Fruit fly (Drosophila melanogaster) whole organism, pupa: ENCODE measurements around the gene dpr9.

Experiments used
- CG10348 ChIP-seq: fragments of 200-800 bp; sonication (Bioruptor generic); IDR thresholded peaks from 2 replicates; pipeline ENCODE4 v1.3.6; 2022; ENCODE audit warnings: missing biosample characterization, missing genetic modification characterization
- CG12605 ChIP-seq: fragments of 200-800 bp; sonication (Bioruptor generic); IDR thresholded peaks from 2 replicates; pipeline ENCODE4 v1.3.6; 2022; ENCODE audit warnings: missing biosample characterization, missing genetic modification characterization
- CG13204 ChIP-seq: fragments of 200-800 bp; sonication (Bioruptor generic); optimal IDR thresholded peaks from 2 replicates; lab custom pipeline; 2018; ENCODE audit warnings: missing biosample characterization, mild to moderate bottlenecking, missing genetic modification characterization, moderate library complexity
- CG14655 ChIP-seq: fragments of 200-800 bp; sonication (Bioruptor generic); optimal IDR thresholded peaks from 3 replicates; lab custom pipeline; 2017; ENCODE audit warnings: mild to moderate bottlenecking, missing biosample characterization, missing genetic modification reagents, missing genetic modification characterization
- CG15710 ChIP-seq: fragments of 200-800 bp; sonication (Bioruptor generic); optimal IDR thresholded peaks from 2 replicates; lab custom pipeline; 2018; ENCODE audit warnings: missing biosample characterization, mild to moderate bottlenecking, missing genetic modification characterization, moderate library complexity
- CG17806 ChIP-seq: fragments of 200-800 bp; sonication (Bioruptor generic); optimal IDR thresholded peaks from 2 replicates; lab custom pipeline; 2018; ENCODE audit warnings: missing biosample characterization, mild to moderate bottlenecking, missing genetic modification characterization, moderate library complexity
- CG32121 ChIP-seq: fragments of 200-800 bp; sonication (Bioruptor generic); IDR thresholded peaks from 2 replicates; pipeline ENCODE4 v1.3.6; 2022; ENCODE audit warnings: missing biosample characterization, missing genetic modification characterization
- CG34367 ChIP-seq: fragments of 200-800 bp; sonication (Bioruptor generic); optimal IDR thresholded peaks from 2 replicates; lab custom pipeline; 2018; ENCODE audit warnings: missing biosample characterization, mild to moderate bottlenecking, missing genetic modification characterization
- CG4496 ChIP-seq: fragments of 200-800 bp; sonication (Bioruptor generic); IDR thresholded peaks from 3 replicates; pipeline ENCODE4 v1.3.6; 2022; ENCODE audit warnings: missing biosample characterization, missing genetic modification characterization
- CG8159 ChIP-seq: fragments of 200-800 bp; sonication (Bioruptor generic); optimal IDR thresholded peaks from 3 replicates; lab custom pipeline; 2018; ENCODE audit warnings: missing biosample characterization, mild to moderate bottlenecking, missing genetic modification characterization, moderate library complexity
- CG8301 ChIP-seq: fragments of 200-800 bp; sonication (Bioruptor generic); optimal IDR thresholded peaks from 2 replicates; lab custom pipeline; 2018; ENCODE audit warnings: missing biosample characterization, mild to moderate bottlenecking, missing genetic modification characterization
- CG9948 ChIP-seq: fragments of 200-800 bp; sonication (Bioruptor generic); optimal IDR thresholded peaks from 2 replicates; lab custom pipeline; 2018; ENCODE audit warnings: missing biosample characterization, mild to moderate bottlenecking, missing genetic modification characterization, moderate library complexity
- D1 ChIP-seq: fragments of 200-800 bp; sonication (Bioruptor generic); optimal IDR thresholded peaks from 2 replicates; lab custom pipeline; 2018; ENCODE audit warnings: missing biosample characterization, mild to moderate bottlenecking, missing genetic modification characterization, moderate library complexity
- EcR ChIP-seq: fragments of 200-800 bp; sonication (Bioruptor generic); optimal IDR thresholded peaks from 3 replicates; lab custom pipeline; 2019; ENCODE audit warnings: missing biosample characterization, missing genetic modification characterization, mild to moderate bottlenecking, moderate library complexity, missing genetic modification reagents
- Ets98B ChIP-seq: fragments of 200-800 bp; sonication (Bioruptor generic); IDR thresholded peaks from 2 replicates; pipeline ENCODE4 v1.3.6; 2022; ENCODE audit warnings: missing biosample characterization, missing genetic modification characterization
- Pif1A ChIP-seq: fragments of 200-800 bp; sonication (Bioruptor generic); optimal IDR thresholded peaks from 3 replicates; lab custom pipeline; 2016; ENCODE audit warnings: missing biosample characterization, missing genetic modification characterization
- Pif1B ChIP-seq: fragments of 200-800 bp; sonication (Bioruptor generic); optimal IDR thresholded peaks from 3 replicates; lab custom pipeline; 2016; ENCODE audit warnings: missing biosample characterization, missing genetic modification characterization
- Snoo ChIP-seq: fragments of 200-800 bp; sonication (Bioruptor generic); optimal IDR thresholded peaks from 3 replicates; lab custom pipeline; 2017; ENCODE audit warnings: missing biosample characterization, mild to moderate bottlenecking, missing genetic modification characterization, inconsistent platforms
- fd96Ca ChIP-seq: fragments of 200-800 bp; sonication (Bioruptor generic); IDR thresholded peaks from 3 replicates; pipeline ENCODE4 v1.3.6; 2022; ENCODE audit warnings: missing biosample characterization, missing genetic modification characterization
- gl ChIP-seq: fragments of 200-800 bp; sonication (Bioruptor generic); optimal IDR thresholded peaks from 2 replicates; lab custom pipeline; 2018; ENCODE audit warnings: missing biosample characterization, mild to moderate bottlenecking, missing genetic modification characterization
- rn ChIP-seq: fragments of 200-800 bp; sonication (Bioruptor generic); IDR thresholded peaks from 2 replicates; pipeline ENCODE4 v1.3.6; 2022; ENCODE audit warnings: missing biosample characterization, missing genetic modification characterization

The dpr9 gene

DNA sequence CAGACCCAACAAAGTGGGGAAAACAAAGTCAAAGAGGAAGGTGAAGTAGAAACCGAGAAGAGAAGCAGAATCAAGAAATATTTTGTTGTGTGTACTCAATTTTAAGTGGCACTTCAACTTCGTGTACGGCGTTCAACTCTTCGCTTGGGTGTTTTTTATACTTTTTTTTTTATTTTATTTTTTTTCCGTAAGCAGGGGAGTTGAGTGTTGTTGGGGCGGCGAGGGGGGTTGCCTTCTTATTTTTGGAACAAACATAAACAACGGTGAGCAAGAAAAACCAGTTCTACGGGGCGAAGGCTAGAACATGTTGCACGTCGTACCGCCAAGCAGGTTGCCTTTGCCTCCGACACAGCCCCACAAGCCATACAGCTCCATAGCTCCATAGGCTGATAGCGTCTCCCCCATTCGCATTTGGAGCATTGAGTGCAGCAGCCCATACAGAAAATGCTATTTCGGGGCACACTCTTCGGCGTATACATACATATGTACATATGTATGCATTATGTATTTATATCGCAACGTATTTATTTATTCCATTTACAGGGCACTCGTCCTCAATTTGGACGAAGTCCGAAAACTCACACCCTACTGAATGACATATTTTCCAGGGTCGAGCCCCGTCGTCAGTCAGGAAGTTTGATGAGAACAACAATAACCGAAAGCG lies 14.8 kb upstream of the dpr9 start:
- TF ChIP-seq rn (peak; percentile 26; the same call in 1 of the 2 replicates), CG14655 (GFP tag; lab: Kevin White, UChicago) (peak; percentile 42), Pif1A (GFP tag; lab: Kevin White, UChicago) (peak; percentile 42), CG15710 (tag; lab: Kevin White, UChicago) (peak; percentile 67), Pif1B (peak; percentile 61), CG8301 (peak; percentile 41), D1 (tag; lab: Kevin White, UChicago) (no peak), Snoo (tag; lab: Kevin White, UChicago) (no peak), CG9948 (tag; lab: Kevin White, UChicago) (no peak), CG4496 (GFP tag; lab: Robert Waterston, UW) (peak; percentile 85), fd96Ca (peak; percentile 64; the same call in 1 of the 3 replicates), CG32121 (GFP tag; lab: Robert Waterston, UW) (peak; percentile 72), EcR (GFP tag; lab: Kevin White, UChicago) (peak; percentile 83), CG10348 (GFP tag; lab: Robert Waterston, UW) (no peak), CG8159 (tag; lab: Kevin White, UChicago) (peak; percentile 56), CG17806 (tag; lab: Kevin White, UChicago) (peak; percentile 46), CG12605 (peak; percentile 84), CG34367 (tag; lab: Kevin White, UChicago) (peak; percentile 56), Ets98B (GFP tag; lab: Robert Waterston, UW) (peak; percentile 76), gl (peak; percentile 79), CG13204 (GFP tag; lab: Kevin White, UChicago) (peak; percentile 89)

DNA sequence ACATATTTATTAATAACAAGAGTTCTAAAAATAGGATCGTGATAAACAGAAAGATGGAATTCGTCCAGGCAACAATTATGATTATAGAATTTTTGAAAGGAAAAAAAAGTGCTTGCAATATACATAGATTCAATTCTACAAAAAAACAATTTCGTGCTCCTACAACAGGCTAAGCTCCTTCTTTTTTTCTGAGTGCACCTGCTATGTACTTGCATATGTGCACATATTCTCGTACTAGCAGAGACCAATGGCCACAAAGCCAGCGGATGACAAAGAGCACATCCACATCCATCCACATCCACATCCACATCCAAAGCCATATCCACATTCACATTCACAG lies 12.9 kb upstream of the dpr9 start:
- TF ChIP-seq CG12605 (no peak), CG8301 (peak; percentile 70), Ets98B (GFP tag; lab: Robert Waterston, UW) (peak; percentile 36; the same call in 1 of the 2 replicates), CG9948 (tag; lab: Kevin White, UChicago) (peak; percentile 80), Pif1B (peak; percentile 50), fd96Ca (no peak; the same call in 2 of the 3 replicates), CG14655 (GFP tag; lab: Kevin White, UChicago) (peak; percentile 72), CG15710 (tag; lab: Kevin White, UChicago) (peak; percentile 82), Snoo (tag; lab: Kevin White, UChicago) (peak; percentile 21), CG34367 (tag; lab: Kevin White, UChicago) (peak; percentile 79), CG4496 (GFP tag; lab: Robert Waterston, UW) (peak; percentile 66), CG8159 (tag; lab: Kevin White, UChicago) (peak; percentile 81), CG32121 (GFP tag; lab: Robert Waterston, UW) (no peak), CG17806 (tag; lab: Kevin White, UChicago) (peak; percentile 81), gl (peak; percentile 10), rn (0 out of 2 replicates have a peak, but pooled peaks have one; percentile 18), EcR (GFP tag; lab: Kevin White, UChicago) (peak; percentile 71), D1 (tag; lab: Kevin White, UChicago) (peak; percentile 61), CG10348 (GFP tag; lab: Robert Waterston, UW) (no peak), Pif1A (GFP tag; lab: Kevin White, UChicago) (peak; percentile 59), CG13204 (GFP tag; lab: Kevin White, UChicago) (peak; percentile 48)

DNA sequence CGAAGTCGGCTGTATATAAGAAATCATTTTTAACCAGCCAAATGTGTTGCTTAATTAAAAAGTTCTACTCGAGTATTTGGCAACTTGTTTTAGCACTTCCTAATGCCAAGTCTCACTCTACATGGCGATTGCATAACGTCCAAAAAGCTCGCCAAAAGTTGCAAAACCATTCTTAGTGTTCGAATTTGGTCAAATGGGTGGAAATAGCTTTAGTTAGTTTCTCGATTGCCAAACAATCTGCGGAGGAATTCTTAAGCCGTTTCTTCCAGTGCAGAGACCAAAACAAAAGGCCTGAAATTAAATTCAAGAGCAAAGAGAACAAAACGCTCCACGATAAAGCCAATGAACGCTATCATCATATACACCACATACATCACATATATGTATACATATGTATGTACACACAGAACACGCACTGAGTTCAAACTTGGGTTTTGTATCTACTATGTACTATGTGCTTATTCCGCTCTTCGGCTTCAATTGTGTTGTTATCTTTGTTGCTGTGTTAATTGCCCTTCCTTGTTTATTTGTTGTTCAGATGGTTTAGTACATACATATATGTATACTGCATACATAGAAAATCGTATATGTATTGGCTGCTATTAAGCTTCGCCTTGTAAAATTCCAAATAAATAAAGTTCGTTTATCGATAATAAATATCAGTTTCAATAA lies 12.4 kb upstream of the dpr9 start:
- TF ChIP-seq CG15710 (tag; lab: Kevin White, UChicago) (no peak), CG9948 (tag; lab: Kevin White, UChicago) (no peak), EcR (GFP tag; lab: Kevin White, UChicago) (peak; percentile 77), CG17806 (tag; lab: Kevin White, UChicago) (peak; percentile 31), CG4496 (GFP tag; lab: Robert Waterston, UW) (peak; percentile 79), D1 (tag; lab: Kevin White, UChicago) (no peak), Pif1A (GFP tag; lab: Kevin White, UChicago) (no peak)
- TF ChIP-seq, all 21 proteins: peak for 3

DNA sequence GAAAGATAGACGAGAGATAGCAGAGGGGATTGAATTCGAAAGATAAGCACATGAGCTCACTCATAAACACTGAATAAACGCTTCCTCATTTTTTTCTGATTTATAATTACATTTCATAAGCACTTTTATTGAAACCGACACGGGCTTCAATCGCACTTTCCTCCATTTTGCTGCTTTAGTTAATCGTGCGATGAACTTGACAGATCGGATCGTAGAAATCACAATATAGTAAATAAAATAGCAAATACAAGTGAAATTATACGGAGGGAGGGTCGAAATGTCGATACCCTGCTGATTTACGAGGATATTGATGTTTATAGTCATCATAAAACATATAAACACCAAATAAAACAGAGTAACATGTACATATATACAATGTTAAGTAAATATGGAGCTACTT lies 11.3 kb upstream of the dpr9 start:
- no peak for TF ChIP-seq CG32121 (GFP tag; lab: Robert Waterston, UW)
- no peak for TF ChIP-seq CG14655 (GFP tag; lab: Kevin White, UChicago)
- no peak for TF ChIP-seq CG9948 (tag; lab: Kevin White, UChicago)
- no peak for TF ChIP-seq rn
- TF ChIP-seq CG12605, result no peak
- TF ChIP-seq EcR (GFP tag; lab: Kevin White, UChicago), result peak; percentile 78
- no peak for TF ChIP-seq CG4496 (GFP tag; lab: Robert Waterston, UW)
- TF ChIP-seq CG15710 (tag; lab: Kevin White, UChicago), result no peak
- TF ChIP-seq CG8301, result no peak
- TF ChIP-seq D1 (tag; lab: Kevin White, UChicago), result no peak
- no peak for TF ChIP-seq CG10348 (GFP tag; lab: Robert Waterston, UW)
- TF ChIP-seq Pif1A (GFP tag; lab: Kevin White, UChicago), result peak; percentile 3
- no peak for TF ChIP-seq CG17806 (tag; lab: Kevin White, UChicago)
- TF ChIP-seq gl, result no peak
- TF ChIP-seq Snoo (tag; lab: Kevin White, UChicago), result no peak

DNA sequence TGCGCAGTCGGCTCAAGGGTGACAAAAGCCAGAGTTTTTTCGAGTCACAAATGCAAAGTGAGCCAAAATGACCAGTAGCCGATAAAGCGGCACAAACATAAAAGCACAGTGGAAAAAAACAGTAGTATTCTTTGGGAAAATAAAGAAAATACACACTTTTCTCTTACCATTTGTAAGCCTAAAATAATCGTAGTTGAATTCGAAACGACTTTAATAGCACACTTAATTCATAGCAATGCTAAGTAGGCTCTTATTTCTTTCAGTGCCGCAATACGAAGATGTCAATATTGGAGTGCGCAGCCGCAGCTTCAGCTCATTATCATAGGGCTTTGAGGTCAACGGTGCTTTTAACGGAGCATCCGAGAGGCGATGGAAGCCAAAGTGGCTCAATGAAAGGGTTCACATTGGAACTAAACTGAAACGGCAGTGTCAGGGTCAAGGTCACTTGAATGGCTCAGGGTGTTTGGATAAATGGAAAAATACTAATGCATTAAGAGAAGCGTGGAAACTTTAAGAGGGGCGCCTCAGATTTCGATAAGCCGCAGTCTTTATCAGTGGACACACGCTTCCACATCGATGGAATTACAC lies 10.7 kb upstream of the dpr9 start:
- TF ChIP-seq CG8159 (tag; lab: Kevin White, UChicago), result peak; percentile 35
- peak; percentile 35 for TF ChIP-seq CG15710 (tag; lab: Kevin White, UChicago)
- TF ChIP-seq Ets98B (GFP tag; lab: Robert Waterston, UW), result no peak
- TF ChIP-seq Pif1A (GFP tag; lab: Kevin White, UChicago), result no peak
- peak; percentile 24 for TF ChIP-seq CG9948 (tag; lab: Kevin White, UChicago)
- peak; percentile 42 for TF ChIP-seq Snoo (tag; lab: Kevin White, UChicago)
- TF ChIP-seq CG13204 (GFP tag; lab: Kevin White, UChicago), result no peak
- TF ChIP-seq CG8301, result peak; percentile 14
- no peak for TF ChIP-seq rn
- TF ChIP-seq CG10348 (GFP tag; lab: Robert Waterston, UW), result no peak
- TF ChIP-seq CG34367 (tag; lab: Kevin White, UChicago), result peak; percentile 35
- TF ChIP-seq CG14655 (GFP tag; lab: Kevin White, UChicago), result peak; percentile 40
- TF ChIP-seq fd96Ca, result peak; percentile 42; the same call in 1 of the 3 replicates
- TF ChIP-seq CG4496 (GFP tag; lab: Robert Waterston, UW), result 0 out of 3 replicates have a peak, but pooled peaks have one; percentile 32
- TF ChIP-seq D1 (tag; lab: Kevin White, UChicago), result no peak
- peak; percentile 30 for TF ChIP-seq CG17806 (tag; lab: Kevin White, UChicago)
- TF ChIP-seq gl, result no peak
- no peak for TF ChIP-seq CG32121 (GFP tag; lab: Robert Waterston, UW)
- TF ChIP-seq, all 21 proteins: peak for 10
